Worm (Caenorhabditis elegans): Measurements from ENCODE around the gene K03A1.4.
A peak's percentile ranks its signal among the peaks of the same experiment; 100 is the strongest.

The K03A1.4 gene

ce11 chrX:7323604-7324003, 25.1 kb upstream of the K03A1.4 start (continued):
- TF ChIP-seq lsl-1 (GFP tag; optimal IDR thresholded peaks at IDR 0.05): no peak
- TF ChIP-seq lsy-27 (tag; optimal IDR thresholded peaks at IDR 0.05; ENCODE audit: borderline replicate concordance, insufficient read depth): peak; percentile 36
- TF ChIP-seq lir-1 (GFP tag; conservative IDR thresholded peaks at IDR 0.05): no peak
- TF ChIP-seq xnd-1 (tag; optimal IDR thresholded peaks at IDR 0.05): no peak
- TF ChIP-seq tbx-9 (tag; optimal IDR thresholded peaks at IDR 0.05; ENCODE audit: borderline replicate concordance): no peak
- TF ChIP-seq nfya-2 (GFP tag; IDR thresholded peaks at IDR 0.05): no peak
- peak; percentile 87 for TF ChIP-seq rpc-1 (optimal IDR thresholded peaks at IDR 0.05)
- peak; percentile 88 for TF ChIP-seq rpc-1 (tag; optimal IDR thresholded peaks at IDR 0.05)
- TF ChIP-seq attf-5 (GFP tag; optimal IDR thresholded peaks at IDR 0.05): peak; percentile 44
- no peak for TF ChIP-seq T26A5.8 (tag; optimal IDR thresholded peaks at IDR 0.05)
- peak; percentile 45 for TF ChIP-seq nhr-80 (tag; optimal IDR thresholded peaks at IDR 0.05)
- peak; percentile 82 for TF ChIP-seq Y56A3A.18 (GFP tag; IDR thresholded peaks at IDR 0.05)
- no peak for TF ChIP-seq lin-54 (GFP tag; optimal IDR thresholded peaks at IDR 0.05)
- TF ChIP-seq F57C9.4 (tag; optimal IDR thresholded peaks at IDR 0.05): no peak
- peak; percentile 40 for TF ChIP-seq atf-7 (tag; optimal IDR thresholded peaks at IDR 0.05)
- peak; percentile 63 for TF ChIP-seq nhr-179 (tag; optimal IDR thresholded peaks at IDR 0.05)
- no peak for TF ChIP-seq F22D6.2 (tag; optimal IDR thresholded peaks at IDR 0.05)
- TF ChIP-seq let-526 (GFP tag; IDR thresholded peaks at IDR 0.05): no peak
- no peak for TF ChIP-seq aptf-3 (GFP tag; IDR thresholded peaks at IDR 0.05)
- peak; percentile 6 for TF ChIP-seq zim-3 (tag; optimal IDR thresholded peaks at IDR 0.05)
- TF ChIP-seq snpc-3.4 (tag; optimal IDR thresholded peaks at IDR 0.05): peak; percentile 83
- no peak for TF ChIP-seq cebp-1 (GFP tag; IDR thresholded peaks at IDR 0.05)
- TF ChIP-seq cebp-1 (tag; optimal IDR thresholded peaks at IDR 0.05): peak; percentile 59
- no peak for TF ChIP-seq sea-2 (GFP tag; IDR thresholded peaks at IDR 0.05)
- TF ChIP-seq let-607 (tag; optimal IDR thresholded peaks at IDR 0.05): peak in 1 of 2 experiments; percentile 8
- TF ChIP-seq hmg-20 (GFP tag; IDR thresholded peaks at IDR 0.05): 0 out of 2 replicates have a peak, but pooled peaks have one; percentile 40
- TF ChIP-seq madf-3 (GFP tag; IDR thresholded peaks at IDR 0.05): 0 out of 2 replicates have a peak, but pooled peaks have one; percentile 63
- no peak for TF ChIP-seq akir-1 (GFP tag; optimal IDR thresholded peaks at IDR 0.05)
- no peak for TF ChIP-seq ztf-28 (GFP tag; IDR thresholded peaks at IDR 0.05)
- no peak for TF ChIP-seq K11D2.4 (GFP tag; IDR thresholded peaks at IDR 0.05)
- peak; percentile 82 for TF ChIP-seq snpc-1.1 (tag; optimal IDR thresholded peaks at IDR 0.05; ENCODE audit: insufficient read depth)
- TF ChIP-seq nfya-1 (tag; optimal IDR thresholded peaks at IDR 0.05; ENCODE audit: borderline replicate concordance, insufficient read depth): no peak
- TF ChIP-seq lag-1 (GFP tag; IDR thresholded peaks at IDR 0.05): no peak
- no peak for TF ChIP-seq sdz-38 (tag; optimal IDR thresholded peaks at IDR 0.05)
- no peak for TF ChIP-seq unc-130 (GFP tag; optimal IDR thresholded peaks at IDR 0.05)
- peak; percentile 8 for TF ChIP-seq F57A8.1 (GFP tag; optimal IDR thresholded peaks at IDR 0.05)
- TF ChIP-seq B0035.1 (tag; optimal IDR thresholded peaks at IDR 0.05): peak; percentile 29

- TF ChIP-seq chd-7 (tag; optimal IDR thresholded peaks at IDR 0.05): no peak
- no peak for TF ChIP-seq K11D2.4 (GFP tag; IDR thresholded peaks at IDR 0.05)
- no peak for TF ChIP-seq lin-40 (tag; optimal IDR thresholded peaks at IDR 0.05)
- no peak for TF ChIP-seq him-1 (tag; optimal IDR thresholded peaks at IDR 0.05)
- no peak for TF ChIP-seq D2030.7 (GFP tag; IDR thresholded peaks at IDR 0.05)
- TF ChIP-seq tbp1 (GFP tag; optimal IDR thresholded peaks at IDR 0.05): no peak
- TF ChIP-seq F37B4.10 (GFP tag; IDR thresholded peaks at IDR 0.05): no peak
- no peak for TF ChIP-seq pha-4 (tag; optimal IDR thresholded peaks at IDR 0.05)
- no peak for TF ChIP-seq ceh-40 (GFP tag; IDR thresholded peaks at IDR 0.05)
- TF ChIP-seq madf-10 (tag; optimal IDR thresholded peaks at IDR 0.05): no peak
These were observed 23.8 kb upstream of the K03A1.4 start, which contains the start of gene T08A9.13 for ce11 chrX:7322323-7322722. Gene T08A9.13 (minus strand): TSS chrX:7322423.
